Worm (Caenorhabditis elegans): ENCODE data around the gene nlp-36.

Gene nlp-36

DNA sequence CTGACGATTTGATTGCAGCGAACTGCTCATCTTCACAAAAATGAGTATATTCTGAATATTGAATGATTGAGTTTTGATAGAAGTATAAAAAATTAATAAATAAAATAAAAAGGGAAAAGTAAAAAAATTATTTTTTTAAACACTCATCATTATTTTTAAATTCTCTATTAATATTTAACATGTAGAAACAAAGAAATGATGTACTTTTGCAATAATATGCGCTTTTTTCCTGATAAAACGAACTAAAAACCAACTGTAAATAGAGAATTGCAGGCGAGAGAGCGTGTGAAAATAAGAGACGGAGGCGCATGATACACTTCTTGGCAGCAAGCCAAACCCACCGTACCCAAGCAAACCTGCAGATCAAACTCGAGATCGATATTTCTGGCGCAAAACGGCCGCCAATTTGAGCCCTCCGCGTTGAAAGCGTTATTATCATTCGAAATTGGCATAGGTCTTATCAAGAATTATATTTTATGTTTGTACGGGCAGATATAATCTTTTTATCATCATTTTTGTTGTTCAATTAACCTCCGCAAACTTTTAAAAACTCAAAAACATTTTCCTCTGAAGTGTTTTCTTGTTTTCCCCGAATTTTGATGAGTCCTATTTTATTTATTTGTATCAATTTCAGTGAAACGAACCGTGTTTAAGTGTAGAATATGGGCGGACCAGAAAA lies 32.4 kb upstream of the nlp-36 start, which contains the start of the genes rheb-1 and spk-1 (continued):
- peak; percentile 97 for TF ChIP-seq dmd-6 (GFP tag; IDR thresholded peaks at IDR 0.05)
- TF ChIP-seq nhr-25 (tag; optimal IDR thresholded peaks at IDR 0.05; ENCODE audit: borderline replicate concordance, insufficient read depth) = peak; percentile 67
- TF ChIP-seq snpc-4 (tag; optimal IDR thresholded peaks at IDR 0.05) = no peak
- peak; percentile 83 for TF ChIP-seq T20F7.1 (GFP tag; optimal IDR thresholded peaks at IDR 0.05)
- TF ChIP-seq ztf-7 (tag; optimal IDR thresholded peaks at IDR 0.05) = peak; percentile 68
- no peak for TF ChIP-seq ceh-82 (tag; optimal IDR thresholded peaks at IDR 0.05)
- TF ChIP-seq lim-7 (GFP tag; IDR thresholded peaks at IDR 0.05) = no peak
- peak; percentile 66 for TF ChIP-seq vab-7 (GFP tag; IDR thresholded peaks at IDR 0.05)
- no peak for TF ChIP-seq zag-1 (tag; optimal IDR thresholded peaks at IDR 0.05)
- TF ChIP-seq egl-43 (GFP tag; IDR thresholded peaks at IDR 0.05) = peak; percentile 52; the same call in 1 of the 2 replicates
- no peak for TF ChIP-seq lin-39 (tag; optimal IDR thresholded peaks at IDR 0.05)
- TF ChIP-seq ama-1 (optimal IDR thresholded peaks at IDR 0.05) = peak; percentile 18
- TF ChIP-seq nhr-102 (tag; optimal IDR thresholded peaks at IDR 0.05) = peak; percentile 89
- peak; percentile 37 for TF ChIP-seq F10B5.3 (tag; optimal IDR thresholded peaks at IDR 0.05)
- peak; percentile 91 for TF ChIP-seq tra-1 (GFP tag; IDR thresholded peaks at IDR 0.05)
- TF ChIP-seq Y75B8A.6 (GFP tag; IDR thresholded peaks at IDR 0.05) = peak; percentile 29; the same call in 1 of the 2 replicates
- TF ChIP-seq ctbp-1 (GFP tag; IDR thresholded peaks at IDR 0.05) = peak; percentile 80
- TF ChIP-seq dmd-8 (GFP tag; IDR thresholded peaks at IDR 0.05) = no peak
- TF ChIP-seq dpl-1 (GFP tag; optimal IDR thresholded peaks at IDR 0.05) = peak; percentile 76
- TF ChIP-seq mes-2 (tag; optimal IDR thresholded peaks at IDR 0.05; ENCODE audit: poor library complexity, severe bottlenecking) = peak; percentile 94
- TF ChIP-seq Y5F2A.4 (GFP tag; optimal IDR thresholded peaks at IDR 0.05) = no peak
- TF ChIP-seq zip-2 (tag; optimal IDR thresholded peaks at IDR 0.05) = no peak
- TF ChIP-seq Y105C5A.15 (GFP tag; IDR thresholded peaks at IDR 0.05) = no peak
- peak; percentile 45 for TF ChIP-seq nhr-10 (tag; optimal IDR thresholded peaks at IDR 0.05)
- peak; percentile 97 for TF ChIP-seq hlh-11 (tag; optimal IDR thresholded peaks at IDR 0.05)
- 0 out of 4 replicates have a peak, but pooled peaks of 1 of the 2 experiments have one; percentile 14 for TF ChIP-seq madf-5 (GFP tag; IDR thresholded peaks at IDR 0.05)
- TF ChIP-seq set-16 (GFP tag; IDR thresholded peaks at IDR 0.05) = peak; percentile 61
- peak; percentile 88 for TF ChIP-seq php-3 (GFP tag; IDR thresholded peaks at IDR 0.05)
- TF ChIP-seq dmd-9 (GFP tag; IDR thresholded peaks at IDR 0.05) = no peak
- TF ChIP-seq nhr-111 (GFP tag; optimal IDR thresholded peaks at IDR 0.05) = no peak
- TF ChIP-seq lin-1 (GFP tag; IDR thresholded peaks at IDR 0.05) = peak; percentile 88
- peak; percentile 50 to 74 for TF ChIP-seq daf-16 (GFP tag; optimal IDR thresholded peaks at IDR 0.05)
- TF ChIP-seq daf-16 (tag; optimal IDR thresholded peaks at IDR 0.05) = peak; percentile 94
- no peak for TF ChIP-seq Y48G9A.11 (GFP tag; IDR thresholded peaks at IDR 0.05)
- TF ChIP-seq tag-97 (GFP tag; IDR thresholded peaks at IDR 0.05) = no peak
- TF ChIP-seq snpc-1.2 (GFP tag; IDR thresholded peaks at IDR 0.05) = no peak
- TF ChIP-seq spr-3 (GFP tag; optimal IDR thresholded peaks at IDR 0.05) = peak; percentile 64
- TF ChIP-seq zfp-2 (tag; optimal IDR thresholded peaks at IDR 0.05) = peak; percentile 93
- peak; percentile 80 for TF ChIP-seq fkh-10 (GFP tag; optimal IDR thresholded peaks at IDR 0.05)
- TF ChIP-seq hmg-1.1 (GFP tag; IDR thresholded peaks at IDR 0.05) = peak; percentile 77; the same call in 1 of the 2 replicates
- TF ChIP-seq skn-1 (tag; optimal IDR thresholded peaks at IDR 0.05) = no peak
- TF ChIP-seq hif-1 (tag; optimal IDR thresholded peaks at IDR 0.05) = peak; percentile 29 to 83
- TF ChIP-seq spr-1 (tag; optimal IDR thresholded peaks at IDR 0.05) = peak; percentile 77
- peak; percentile 49 for TF ChIP-seq duxl-1 (tag; optimal IDR thresholded peaks at IDR 0.05; ENCODE audit: poor library complexity)
- TF ChIP-seq F37D6.2 (tag; optimal IDR thresholded peaks at IDR 0.05) = peak; percentile 72
- TF ChIP-seq R02D3.7 (tag; optimal IDR thresholded peaks at IDR 0.05) = no peak
- peak; percentile 70 for TF ChIP-seq nhr-11 (tag; optimal IDR thresholded peaks at IDR 0.05)
- peak; percentile 82 for TF ChIP-seq pha-4 (GFP tag; IDR thresholded peaks at IDR 0.05)
- peak; percentile 89 for TF ChIP-seq pha-4 (tag; optimal IDR thresholded peaks at IDR 0.05)
- peak in 1 of 2 experiments; percentile 64 for TF ChIP-seq mdl-1 (tag; optimal IDR thresholded peaks at IDR 0.05)
